Worm (Caenorhabditis elegans): ENCODE data around the gene F49C5.16.

ce11 chrII:12527947-12528346 is 19.7 kb upstream of the F49C5.16 start, which contains the start of gene srx-119:
- TF ChIP-seq lin-15B (tag; optimal IDR thresholded peaks at IDR 0.05) (no peak), aly-2 (tag; optimal IDR thresholded peaks at IDR 0.05) (no peak), egl-27 (tag; optimal IDR thresholded peaks at IDR 0.05) (no peak)
